Worm (Caenorhabditis elegans) whole organism, L4 larva: ENCODE data around the gene cest-35.1.

Source experiments
- F37D6.2 ChIP-seq: sonication (generic microtip); optimal IDR thresholded peaks from 2 replicates; lab custom pipeline; 2016; ENCODE audit warnings: mild to moderate bottlenecking, missing genetic modification characterization, missing compliant biosample characterization
- F44E2.7 ChIP-seq: fragments of 200-800 bp; sonication (Bioruptor generic); IDR thresholded peaks from 2 replicates; pipeline ENCODE4 v2.1.2; 2022; ENCODE audit warnings: missing genetic modification characterization, missing compliant biosample characterization
- T26A8.4 ChIP-seq: fragments of 200-800 bp; sonication (Bioruptor generic); IDR thresholded peaks from 2 replicates; pipeline ENCODE4 v1.3.6; 2022; ENCODE audit warnings: missing genetic modification characterization, missing compliant biosample characterization
- Y105C5A.15 ChIP-seq: fragments of 200-800 bp; sonication (Bioruptor generic); IDR thresholded peaks from 2 replicates; pipeline ENCODE4 v1.3.6; 2022; ENCODE audit warnings: missing genetic modification characterization, missing compliant biosample characterization
- aha-1 ChIP-seq: fragments of 150-350 bp; peaks from one replicate; lab custom pipeline; 2014; ENCODE audit warnings: missing biosample characterization, missing genetic modification characterization
- ceh-28 ChIP-seq: fragments of 150-350 bp; optimal IDR thresholded peaks from 2 replicates; lab custom pipeline; 2014; ENCODE audit warnings: missing biosample characterization, missing genetic modification reagents, missing genetic modification characterization
- cey-2 ChIP-seq: sonication (generic microtip); optimal IDR thresholded peaks from 3 replicates; lab custom pipeline; 2017; ENCODE audit warnings: missing genetic modification characterization, mild to moderate bottlenecking, missing compliant biosample characterization, antibody characterized with exemption, borderline replicate concordance; ENCODE audit not compliant: insufficient read depth
- ctbp-1 ChIP-seq: fragments of 200-800 bp; sonication (Bioruptor generic); IDR thresholded peaks from 2 replicates; pipeline ENCODE4 v1.3.6; 2022; ENCODE audit warnings: missing genetic modification reagents, missing genetic modification characterization, missing compliant biosample characterization
- daf-12 ChIP-seq: fragments of 150-350 bp; optimal IDR thresholded peaks from 2 replicates; lab custom pipeline; 2014; ENCODE audit warnings: missing biosample characterization, missing genetic modification reagents, missing genetic modification characterization
- dmd-6 ChIP-seq: fragments of 200-800 bp; sonication (Bioruptor generic); IDR thresholded peaks from 2 replicates; pipeline ENCODE4 v1.3.6; 2022; ENCODE audit warnings: missing genetic modification reagents, missing genetic modification characterization, missing compliant biosample characterization
- dmd-9 ChIP-seq: fragments of 200-800 bp; sonication (Bioruptor generic); IDR thresholded peaks from 2 replicates; pipeline ENCODE4 v1.3.6; 2022; ENCODE audit warnings: missing genetic modification reagents, missing genetic modification characterization, missing compliant biosample characterization
- dpl-1 ChIP-seq: fragments of 150-350 bp; optimal IDR thresholded peaks from 2 replicates; lab custom pipeline; 2014; ENCODE audit warnings: missing biosample characterization, missing genetic modification reagents, missing genetic modification characterization
- dve-1 ChIP-seq: sonication (generic microtip); optimal IDR thresholded peaks from 2 replicates; lab custom pipeline; 2017; ENCODE audit warnings: antibody characterized with exemption, mild to moderate bottlenecking, missing genetic modification characterization, missing compliant biosample characterization; ENCODE audit not compliant: insufficient read depth
- gei-8 ChIP-seq: fragments of 200-800 bp; sonication (Bioruptor generic); optimal IDR thresholded peaks from 2 replicates; lab custom pipeline; 2018; ENCODE audit warnings: mild to moderate bottlenecking, missing genetic modification characterization, missing compliant biosample characterization
- hlh-11 ChIP-seq: fragments of 200-800 bp; sonication (Bioruptor generic); optimal IDR thresholded peaks from 2 replicates; lab custom pipeline; 2018; ENCODE audit warnings: mild to moderate bottlenecking, missing genetic modification characterization, missing compliant biosample characterization
- lin-38 ChIP-seq: fragments of 200-800 bp; sonication (Bioruptor generic); IDR thresholded peaks from 2 replicates; pipeline ENCODE4 v1.3.6; 2022; ENCODE audit warnings: missing genetic modification reagents, missing genetic modification characterization, missing compliant biosample characterization
- madf-9 ChIP-seq: fragments of 200-800 bp; sonication (Bioruptor generic); conservative IDR thresholded peaks from 2 replicates; pipeline ENCODE4 v1.3.6; 2022; ENCODE audit warnings: missing genetic modification reagents, missing genetic modification characterization, missing compliant biosample characterization
- mes-2 ChIP-seq: sonication (generic microtip); optimal IDR thresholded peaks from 2 replicates; lab custom pipeline; 2016; ENCODE audit warnings: missing genotype, mild to moderate bottlenecking, missing genetic modification characterization, missing compliant biosample characterization; ENCODE audit not compliant: poor library complexity, severe bottlenecking
- mxl-2 ChIP-seq: fragments of 200-800 bp; sonication (Bioruptor generic); conservative IDR thresholded peaks from 2 replicates; pipeline ENCODE4 v1.3.6; 2022; ENCODE audit warnings: missing genetic modification reagents, missing genetic modification characterization, missing compliant biosample characterization
- nhr-237 ChIP-seq: sonication (generic microtip); optimal IDR thresholded peaks from 2 replicates; lab custom pipeline; 2017; ENCODE audit warnings: missing biosample characterization, missing genetic modification characterization
- nhr-28 ChIP-seq: fragments of 150-350 bp; optimal IDR thresholded peaks from 2 replicates; lab custom pipeline; 2014; ENCODE audit warnings: missing biosample characterization, missing genetic modification characterization
- nhr-41 ChIP-seq: fragments of 200-800 bp; sonication (Bioruptor generic); IDR thresholded peaks from 2 replicates; pipeline ENCODE4 v1.3.6; 2022; ENCODE audit warnings: missing genetic modification reagents, missing genetic modification characterization, missing compliant biosample characterization
- nhr-42 ChIP-seq: fragments of 200-800 bp; sonication (Bioruptor generic); IDR thresholded peaks from 2 replicates; pipeline ENCODE4 v1.3.6; 2022; ENCODE audit warnings: missing genetic modification characterization, missing compliant biosample characterization
- nhr-48 ChIP-seq: sonication (generic microtip); optimal IDR thresholded peaks from 2 replicates; lab custom pipeline; 2016; ENCODE audit warnings: mild to moderate bottlenecking, missing genetic modification characterization, missing compliant biosample characterization
- nhr-6 ChIP-seq: fragments of 150-350 bp; optimal IDR thresholded peaks from 2 replicates; lab custom pipeline; 2014; ENCODE audit warnings: missing biosample characterization, missing genetic modification characterization
- nhr-76 ChIP-seq: fragments of 150-350 bp; optimal IDR thresholded peaks from 2 replicates; lab custom pipeline; 2014; ENCODE audit warnings: missing biosample characterization, missing genetic modification characterization
- nhr-77 ChIP-seq: fragments of 150-350 bp; optimal IDR thresholded peaks from 2 replicates; lab custom pipeline; 2014; ENCODE audit warnings: missing biosample characterization, missing genetic modification characterization
- pha-4 ChIP-seq, 2 experiments: fragments of 150-350 bp in 1 of 2; fragments of 200-800 bp in 1 of 2; sonication (Bioruptor generic) in 1 of 2; IDR thresholded peaks in 1 of 2; optimal IDR thresholded peaks in 1 of 2; 2 replicates each; pipeline versions ENCODE4 v1.3.6 to Lab custom; 2014 to 2022; ENCODE audit warnings: missing genetic modification characterization in 2 of 2, missing genetic modification reagents in 2 of 2, missing biosample characterization in 1 of 2, missing compliant biosample characterization in 1 of 2
- rbr-2 ChIP-seq: sonication (generic microtip); optimal IDR thresholded peaks from 2 replicates; lab custom pipeline; 2016; ENCODE audit warnings: missing genotype, missing genetic modification characterization, missing compliant biosample characterization
- set-16 ChIP-seq: fragments of 200-800 bp; sonication (Bioruptor generic); IDR thresholded peaks from 2 replicates; pipeline ENCODE4 v1.3.6; 2022; ENCODE audit warnings: missing genetic modification reagents, missing genetic modification characterization, missing compliant biosample characterization
- skn-1 ChIP-seq: fragments of 150-350 bp; optimal IDR thresholded peaks from 2 replicates; lab custom pipeline; 2014; ENCODE audit warnings: missing biosample characterization, missing genetic modification characterization
- snpc-1.2 ChIP-seq: fragments of 200-800 bp; sonication (Bioruptor generic); IDR thresholded peaks from 2 replicates; pipeline ENCODE4 v1.3.6; 2022; ENCODE audit warnings: missing genetic modification reagents, missing genetic modification characterization, missing compliant biosample characterization
- tra-1 ChIP-seq: fragments of 200-800 bp; sonication (Bioruptor generic); IDR thresholded peaks from 2 replicates; pipeline ENCODE4 v1.3.6; 2022; ENCODE audit warnings: missing genetic modification reagents, missing genetic modification characterization, missing compliant biosample characterization
- unc-130 ChIP-seq: sonication (generic microtip); optimal IDR thresholded peaks from 2 replicates; lab custom pipeline; 2016; ENCODE audit warnings: missing genetic modification reagents, missing genetic modification characterization, missing compliant biosample characterization
- unc-62 ChIP-seq, 3 experiments: fragments of 150-350 bp in 1 of 3; sonication (generic microtip); optimal IDR thresholded peaks in 2 of 3; peaks in 1 of 3; 1 replicate in 1 of 3; 2 replicates in 2 of 3; lab custom pipeline; 2014 to 2017; ENCODE audit warnings: missing biosample characterization in 3 of 3, missing genetic modification characterization in 3 of 3, missing genetic modification reagents in 3 of 3, missing genotype in 1 of 3
- zfp-3 ChIP-seq: fragments of 200-800 bp; sonication (Bioruptor generic); conservative IDR thresholded peaks from 2 replicates; pipeline ENCODE4 v1.3.6; 2022; ENCODE audit warnings: missing genetic modification reagents, missing genetic modification characterization, missing compliant biosample characterization
- ztf-11 ChIP-seq: fragments of 150-350 bp; optimal IDR thresholded peaks from 2 replicates; lab custom pipeline; 2014; ENCODE audit warnings: missing biosample characterization, missing genetic modification characterization
- ztf-7 ChIP-seq: fragments of 150-350 bp; optimal IDR thresholded peaks from 2 replicates; lab custom pipeline; 2014; ENCODE audit warnings: missing biosample characterization, missing genetic modification characterization

The cest-35.1 gene

DNA sequence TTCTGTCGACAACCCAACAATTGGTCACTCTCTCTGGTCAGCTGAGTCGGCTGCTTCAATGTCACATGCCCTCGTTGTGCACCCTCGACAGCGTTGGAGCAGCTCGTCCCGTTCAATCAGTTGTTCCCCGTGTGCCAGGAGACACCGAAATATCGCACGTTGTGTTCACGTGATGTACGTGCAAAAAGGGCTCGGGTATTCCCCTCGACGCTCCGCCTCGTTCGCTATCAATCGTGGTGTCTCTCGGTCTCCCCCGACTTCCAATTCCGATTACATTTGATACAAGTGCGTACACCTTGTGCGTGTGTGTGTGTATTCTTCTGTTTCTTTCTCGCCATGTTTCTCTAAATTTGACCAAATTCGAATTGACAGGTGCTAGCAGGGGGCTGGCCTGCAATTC is 28.6 kb upstream of the cest-35.1 start (continued):
- TF ChIP-seq mes-2, result peak; percentile 31
- TF ChIP-seq nhr-77 (tag; lab: Kevin White, UChicago), result peak; percentile 89
- TF ChIP-seq dve-1 (tag; lab: Kevin White, UChicago), result peak; percentile 78
- no peak for TF ChIP-seq ceh-28
- peak; percentile 82 for TF ChIP-seq gei-8 (GFP tag; lab: Kevin White, UChicago)
- TF ChIP-seq cey-2 (tag; lab: Kevin White, UChicago), result no peak
- TF ChIP-seq rbr-2 (tag; lab: Kevin White, UChicago), result peak; percentile 21
- TF ChIP-seq T26A8.4 (GFP tag; lab: Robert Waterston, UW), result peak; percentile 41; the same call in 1 of the 2 replicates
- TF ChIP-seq nhr-41 (GFP tag; lab: Robert Waterston, UW), result 0 out of 2 replicates have a peak, but pooled peaks have one; percentile 20
- peak; percentile 99 for TF ChIP-seq aha-1 (tag; lab: Kevin White, UChicago)

DNA sequence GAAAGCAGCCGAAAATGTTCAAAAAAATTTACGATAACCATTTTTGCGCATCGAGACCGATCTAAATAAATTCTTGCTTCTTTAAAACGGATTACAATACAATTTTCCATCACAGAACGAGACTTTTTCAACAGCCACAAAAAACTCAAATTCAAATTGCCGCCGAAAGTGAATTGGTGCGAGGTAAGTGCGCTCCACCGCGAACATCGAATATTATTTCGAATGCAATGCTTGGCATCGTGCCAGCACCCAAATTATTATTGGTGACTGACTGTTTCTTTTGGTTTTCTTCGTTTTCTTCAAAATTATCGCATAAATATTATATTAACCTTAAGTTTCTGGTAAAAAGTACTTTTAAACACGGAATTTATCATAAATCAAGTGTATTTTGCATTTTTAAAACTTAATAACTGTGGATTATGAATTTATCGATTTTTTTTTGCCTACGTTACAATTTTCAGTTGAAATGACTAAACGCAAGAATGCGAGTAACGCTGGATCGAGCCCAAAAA is 26.1 kb upstream of the cest-35.1 start, which contains the start of gene penr-1:
Gene penr-1 (plus strand): TSS at position 462 of the 512 bp plus-strand sequence.
- TF ChIP-seq nhr-237 (tag; lab: Kevin White, UChicago), result no peak
- TF ChIP-seq cey-2 (tag; lab: Kevin White, UChicago), result no peak
- TF ChIP-seq rbr-2 (tag; lab: Kevin White, UChicago), result peak; percentile 53
- TF ChIP-seq lin-38 (GFP tag; lab: Robert Waterston, UW), result peak; percentile 92
- TF ChIP-seq aha-1 (tag; lab: Kevin White, UChicago), result peak; percentile 85
- TF ChIP-seq nhr-42 (GFP tag; lab: Robert Waterston, UW), result no peak
- TF ChIP-seq nhr-48, result peak; percentile 47
- no peak for TF ChIP-seq pha-4 (GFP tag; IDR thresholded peaks at IDR 0.05; lab: Robert Waterston, UW)
- peak; percentile 17 for TF ChIP-seq pha-4 (tag; optimal IDR thresholded peaks at IDR 0.05; lab: Kevin White, UChicago)
- TF ChIP-seq unc-130, result peak; percentile 7
- no peak for TF ChIP-seq ztf-11 (tag; lab: Kevin White, UChicago)
- TF ChIP-seq snpc-1.2 (GFP tag; lab: Robert Waterston, UW), result no peak
- peak; percentile 1 for TF ChIP-seq nhr-6 (tag; lab: Kevin White, UChicago)
- TF ChIP-seq nhr-28 (tag; lab: Kevin White, UChicago), result peak; percentile 36
- peak; percentile 89 for TF ChIP-seq dpl-1 (GFP tag; lab: Kevin White, UChicago)

DNA sequence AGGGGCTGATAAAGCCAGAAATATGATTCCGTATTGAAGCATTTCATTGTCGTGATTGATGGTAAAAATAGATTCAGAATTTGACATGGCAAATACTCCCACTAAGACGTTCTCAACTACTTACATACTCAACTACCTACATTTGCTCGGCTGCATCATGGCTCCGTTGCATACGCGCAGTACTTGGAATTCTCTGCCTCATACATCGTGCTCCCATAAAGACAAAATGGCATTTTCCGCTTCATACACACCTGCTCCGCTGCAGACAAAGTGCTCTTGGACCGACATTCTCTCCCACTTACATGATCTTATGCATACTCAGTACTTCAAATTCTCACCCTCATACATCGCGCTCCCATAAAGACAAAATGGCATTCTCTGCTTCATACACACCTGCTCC is 22.6 kb upstream of the cest-35.1 start, which contains the start of the genes srt-69 and B0238.12:
Gene srt-69 (minus strand): TSS at position 101 of the 400 bp plus-strand sequence.
Gene B0238.12 (plus strand): TSS at position 264 of the 400 bp plus-strand sequence.
- TF ChIP-seq zfp-3 (GFP tag; lab: Robert Waterston, UW) (no peak), mxl-2 (GFP tag; lab: Robert Waterston, UW) (no peak), dmd-9 (GFP tag; lab: Robert Waterston, UW) (no peak), daf-12 (tag; lab: Kevin White, UChicago) (no peak), set-16 (GFP tag; lab: Robert Waterston, UW) (no peak), skn-1 (tag; lab: Kevin White, UChicago) (no peak), nhr-76 (no peak), ctbp-1 (GFP tag; lab: Robert Waterston, UW) (no peak), F44E2.7 (GFP tag; lab: Robert Waterston, UW) (no peak)

DNA sequence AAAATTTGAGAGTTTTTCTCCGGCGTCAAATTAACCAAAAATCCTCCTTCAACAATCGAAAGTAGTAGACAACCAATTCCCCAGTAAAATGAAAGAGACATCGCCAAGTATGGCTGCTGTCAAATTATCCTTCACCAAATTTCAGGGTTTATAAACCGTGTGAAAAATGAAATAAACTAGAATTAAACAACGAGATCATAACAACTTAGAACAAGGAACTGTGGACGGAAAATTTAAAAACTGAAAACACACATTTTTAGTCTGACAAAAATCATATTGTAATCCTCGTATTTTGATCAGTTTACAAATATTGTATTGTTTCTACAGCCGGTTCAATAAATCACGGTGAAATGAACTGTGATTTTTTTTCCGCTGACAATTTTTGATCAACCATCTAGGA is 20.1 kb upstream of the cest-35.1 start, which contains the start of gene cest-30:
Gene cest-30 (minus strand): TSS at position 101 of the 400 bp plus-strand sequence.
- TF ChIP-seq zfp-3 (GFP tag; lab: Robert Waterston, UW) (no peak), Y105C5A.15 (GFP tag; lab: Robert Waterston, UW) (no peak), unc-62 (GFP tag; optimal IDR thresholded peaks at IDR 0.05 in 1 of 2; lab: Kevin White, UChicago) (no peak), unc-62 (tag; optimal IDR thresholded peaks at IDR 0.05; lab: Kevin White, UChicago) (no peak), tra-1 (GFP tag; lab: Robert Waterston, UW) (no peak), hlh-11 (tag; lab: Kevin White, UChicago) (no peak), lin-38 (GFP tag; lab: Robert Waterston, UW) (no peak), F37D6.2 (tag; lab: Kevin White, UChicago) (no peak), aha-1 (tag; lab: Kevin White, UChicago) (no peak), dmd-6 (GFP tag; lab: Robert Waterston, UW) (no peak), nhr-28 (tag; lab: Kevin White, UChicago) (no peak), madf-9 (GFP tag; lab: Robert Waterston, UW) (no peak), nhr-41 (GFP tag; lab: Robert Waterston, UW) (no peak), ztf-7 (tag; lab: Kevin White, UChicago) (no peak)
